Worm (Caenorhabditis elegans): ENCODE data around the gene nhr-243.
A peak's percentile ranks its signal among the peaks of the same experiment; 100 is the strongest.

Gene nhr-243

ce11 chrV:18868517-18868916 lies 31.8 kb downstream of the nhr-243 start:
- TF ChIP-seq mdl-1 (tag; optimal IDR thresholded peaks at IDR 0.05), result peak in 1 of 2 experiments; percentile 41
- peak in 1 of 2 experiments; percentile 34 for TF ChIP-seq lsy-2 (tag; optimal IDR thresholded peaks at IDR 0.05)
- TF ChIP-seq isw-1 (GFP tag; IDR thresholded peaks at IDR 0.05), result no peak
- no peak for TF ChIP-seq pqm-1 (tag; optimal IDR thresholded peaks at IDR 0.05)
- TF ChIP-seq lin-35 (GFP tag; optimal IDR thresholded peaks at IDR 0.05), result peak; percentile 27 to 37
- peak; percentile 12 for TF ChIP-seq swsn-7 (tag; optimal IDR thresholded peaks at IDR 0.05)
- TF ChIP-seq lin-14 (GFP tag; optimal IDR thresholded peaks at IDR 0.05), result peak; percentile 79
- TF ChIP-seq skn-1 (tag; optimal IDR thresholded peaks at IDR 0.05), result peak; percentile 39
- no peak for TF ChIP-seq fkh-4 (tag; optimal IDR thresholded peaks at IDR 0.05; ENCODE audit: borderline replicate concordance)
- no peak for TF ChIP-seq egl-13 (tag; optimal IDR thresholded peaks at IDR 0.05)
- TF ChIP-seq snu-23 (GFP tag; optimal IDR thresholded peaks at IDR 0.05), result peak; percentile 49
- peak in 1 of 3 experiments; percentile 2 for TF ChIP-seq ceh-82 (tag; optimal IDR thresholded peaks at IDR 0.05)
- TF ChIP-seq fkh-8 (tag; optimal IDR thresholded peaks at IDR 0.05), result peak; percentile 9
- peak; percentile 22 for TF ChIP-seq F16B12.6 (tag; optimal IDR thresholded peaks at IDR 0.05)
- TF ChIP-seq dpl-1 (GFP tag; optimal IDR thresholded peaks at IDR 0.05), result peak; percentile 26 to 53 (median 33)
- TF ChIP-seq fkh-10 (GFP tag; optimal IDR thresholded peaks at IDR 0.05), result no peak
- TF ChIP-seq blmp-1 (tag; optimal IDR thresholded peaks at IDR 0.05), result peak; percentile 61
- TF ChIP-seq mab-9 (GFP tag; IDR thresholded peaks at IDR 0.05), result no peak
- TF ChIP-seq nhr-84 (tag; optimal IDR thresholded peaks at IDR 0.05), result no peak
- TF ChIP-seq nhr-76 (tag; optimal IDR thresholded peaks at IDR 0.05), result no peak
- TF ChIP-seq jun-1 (tag; optimal IDR thresholded peaks at IDR 0.05), result no peak
- TF ChIP-seq ceh-90 (tag; optimal IDR thresholded peaks at IDR 0.05), result no peak
- peak; percentile 22 for TF ChIP-seq nhr-47 (tag; optimal IDR thresholded peaks at IDR 0.05)
- no peak for TF ChIP-seq zip-4 (GFP tag; optimal IDR thresholded peaks at IDR 0.05)
- TF ChIP-seq elt-3 (tag; optimal IDR thresholded peaks at IDR 0.05), result peak in 2 of 6 experiments; percentile 3 to 6
- TF ChIP-seq nhr-71 (tag; optimal IDR thresholded peaks at IDR 0.05), result peak; percentile 45
- peak; percentile 71 for TF ChIP-seq mep-1 (tag; optimal IDR thresholded peaks at IDR 0.05)
- peak; percentile 36 to 40 for TF ChIP-seq efl-1 (optimal IDR thresholded peaks at IDR 0.05)
- TF ChIP-seq efl-1 (GFP tag; optimal IDR thresholded peaks at IDR 0.05 in 1 of 2), result peak in 1 of 2 experiments; percentile 7
- no peak for TF ChIP-seq C16A3.4 (tag; optimal IDR thresholded peaks at IDR 0.05)

DNA sequence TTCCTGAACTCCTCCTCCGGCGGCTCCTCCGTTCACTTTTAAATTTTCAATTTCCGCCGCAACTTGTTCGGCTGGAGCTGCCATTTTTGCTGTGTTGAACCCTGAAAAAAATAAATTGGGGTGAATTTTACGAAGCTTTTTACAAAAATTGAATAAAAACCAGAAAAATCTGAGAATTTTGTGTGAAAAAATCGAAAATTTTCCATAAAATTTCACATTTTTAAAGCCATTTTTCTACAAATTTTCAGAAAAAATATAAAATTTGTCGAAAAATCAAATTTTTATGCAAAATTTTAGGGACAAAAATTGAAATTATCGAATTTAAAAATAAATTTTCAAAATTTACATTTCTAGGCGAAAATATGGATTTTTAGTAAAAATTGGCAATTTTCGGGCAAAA lies 41.2 kb downstream of the nhr-243 start, which contains the start of gene wars-1:
Gene wars-1, minus strand, starts transcription at position 101 of the 400 bp plus-strand sequence.
- TF ChIP-seq egl-13 (tag; optimal IDR thresholded peaks at IDR 0.05) (no peak), sox-4 (tag; optimal IDR thresholded peaks at IDR 0.05) (no peak), C04F5.9 (tag; optimal IDR thresholded peaks at IDR 0.05) (no peak), ceh-90 (tag; optimal IDR thresholded peaks at IDR 0.05) (no peak), unc-30 (tag; optimal IDR thresholded peaks at IDR 0.05) (no peak), rnt-1 (tag; optimal IDR thresholded peaks at IDR 0.05) (no peak), mab-9 (GFP tag; IDR thresholded peaks at IDR 0.05) (no peak), sup-37 (GFP tag; optimal IDR thresholded peaks at IDR 0.05) (no peak), pag-3 (tag; optimal IDR thresholded peaks at IDR 0.05; ENCODE audit: borderline replicate concordance, insufficient read depth) (no peak), ces-1 (GFP tag; optimal IDR thresholded peaks at IDR 0.05) (no peak), nhr-20 (tag; optimal IDR thresholded peaks at IDR 0.05) (no peak), dpl-1 (GFP tag; optimal IDR thresholded peaks at IDR 0.05) (no peak), vab-15 (tag; optimal IDR thresholded peaks at IDR 0.05) (no peak)

DNA sequence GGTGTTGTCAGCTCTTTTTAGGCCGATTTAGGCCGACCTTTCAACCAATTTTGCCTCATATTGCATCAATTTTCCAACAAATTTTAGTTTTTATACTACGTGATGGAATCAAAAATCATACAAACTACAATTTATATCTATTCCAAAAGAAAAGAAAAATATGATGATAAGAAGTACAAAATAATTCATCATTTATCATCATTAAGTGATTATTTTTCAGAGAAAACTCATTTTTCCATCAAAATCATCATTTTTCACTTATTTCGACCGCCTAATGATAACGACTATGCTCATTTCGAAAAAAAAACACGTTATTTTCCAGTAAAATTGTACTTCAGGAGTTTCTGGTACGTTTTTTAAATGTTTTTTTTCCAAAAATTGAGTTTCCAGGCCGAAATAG lies 45.5 kb downstream of the nhr-243 start:
- no peak for TF ChIP-seq efl-1 (optimal IDR thresholded peaks at IDR 0.05)
- TF ChIP-seq efl-1 (GFP tag; optimal IDR thresholded peaks at IDR 0.05 in 1 of 2), result peak in 1 of 2 experiments; percentile 29
- no peak for TF ChIP-seq nhr-85 (tag)
